Worm (Caenorhabditis elegans): ENCODE measurements around the gene 2L52.1.

2L52.1 gene

DNA sequence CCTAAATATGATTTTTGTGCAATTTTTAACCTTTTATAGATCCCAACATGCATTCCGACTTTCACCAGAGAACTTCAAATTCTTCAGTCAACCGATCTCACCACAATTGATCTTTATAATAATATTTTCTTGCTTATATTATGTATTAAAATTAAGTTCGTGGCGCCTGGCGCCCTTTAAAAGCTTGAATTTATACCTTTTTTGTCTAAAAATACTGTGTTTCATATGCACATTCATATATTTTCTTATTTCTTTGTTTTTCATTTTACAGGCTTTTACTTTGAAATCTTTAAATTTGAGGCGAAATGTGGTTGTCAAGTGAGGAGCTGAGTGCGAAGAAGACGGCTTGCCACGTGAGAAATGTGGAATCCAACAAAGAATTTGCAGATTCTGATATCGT is 43.1 kb downstream of the 2L52.1 start, which contains the start of gene rpoa-49:
TSS of gene rpoa-49 (plus strand) at position 301 of the 400 bp plus-strand sequence.
- TF ChIP-seq elt-2 (tag; optimal IDR thresholded peaks at IDR 0.05) (no peak), ceh-45 (GFP tag; IDR thresholded peaks at IDR 0.05) (no peak), Y22D7AL.16 (tag; optimal IDR thresholded peaks at IDR 0.05) (no peak), hlh-8 (tag; optimal IDR thresholded peaks at IDR 0.05) (no peak), dve-1 (tag; optimal IDR thresholded peaks at IDR 0.05) (no peak)

DNA sequence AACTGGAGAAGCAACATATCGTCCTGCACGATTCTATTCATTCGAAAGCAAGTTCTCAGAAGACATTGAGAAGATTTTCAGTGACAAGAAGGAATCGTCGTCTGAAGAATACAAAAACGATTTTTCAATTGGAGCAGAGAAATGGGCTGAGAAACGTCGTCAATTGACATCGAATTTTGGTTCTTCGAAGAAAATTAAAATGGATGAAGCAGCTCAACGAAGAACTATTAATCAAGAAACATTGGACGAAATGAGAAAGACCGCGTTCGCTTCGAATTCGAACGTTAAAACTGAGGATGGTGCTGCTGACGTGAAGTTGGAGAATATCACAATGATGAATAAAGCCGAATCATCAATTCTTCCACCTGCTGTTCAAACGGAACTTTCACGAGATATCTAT is 44.5 kb downstream of the 2L52.1 start, which contains the start of gene rpt-4:
TSS of gene rpt-4 (minus strand) at position 101 of the 400 bp plus-strand sequence.
- no peak for TF ChIP-seq pqm-1 (tag; optimal IDR thresholded peaks at IDR 0.05)
- no peak for TF ChIP-seq ets-4 (tag; optimal IDR thresholded peaks at IDR 0.05)
- no peak for TF ChIP-seq C38D4.7 (GFP tag; optimal IDR thresholded peaks at IDR 0.05)
- TF ChIP-seq nhr-232 (tag; optimal IDR thresholded peaks at IDR 0.05): no peak
- no peak for TF ChIP-seq hlh-13 (GFP tag; optimal IDR thresholded peaks at IDR 0.05)
- no peak for TF ChIP-seq ttx-3 (tag; optimal IDR thresholded peaks at IDR 0.05)
- TF ChIP-seq Y22D7AL.16 (tag; optimal IDR thresholded peaks at IDR 0.05): no peak
- TF ChIP-seq pha-4 (tag; optimal IDR thresholded peaks at IDR 0.05): no peak
- no peak for TF ChIP-seq ceh-34 (tag; optimal IDR thresholded peaks at IDR 0.05)
- no peak for TF ChIP-seq ama-1 (optimal IDR thresholded peaks at IDR 0.05)
- no peak for TF ChIP-seq ref-2 (tag; optimal IDR thresholded peaks at IDR 0.05)
- no peak for TF ChIP-seq elt-2 (tag; optimal IDR thresholded peaks at IDR 0.05)
- no peak for TF ChIP-seq lim-6 (tag; optimal IDR thresholded peaks at IDR 0.05)
- no peak for TF ChIP-seq sox-2 (GFP tag; IDR thresholded peaks at IDR 0.05)
- no peak for TF ChIP-seq ceh-22 (tag; optimal IDR thresholded peaks at IDR 0.05)
- no peak for TF ChIP-seq ceh-6 (GFP tag; optimal IDR thresholded peaks at IDR 0.05)

DNA sequence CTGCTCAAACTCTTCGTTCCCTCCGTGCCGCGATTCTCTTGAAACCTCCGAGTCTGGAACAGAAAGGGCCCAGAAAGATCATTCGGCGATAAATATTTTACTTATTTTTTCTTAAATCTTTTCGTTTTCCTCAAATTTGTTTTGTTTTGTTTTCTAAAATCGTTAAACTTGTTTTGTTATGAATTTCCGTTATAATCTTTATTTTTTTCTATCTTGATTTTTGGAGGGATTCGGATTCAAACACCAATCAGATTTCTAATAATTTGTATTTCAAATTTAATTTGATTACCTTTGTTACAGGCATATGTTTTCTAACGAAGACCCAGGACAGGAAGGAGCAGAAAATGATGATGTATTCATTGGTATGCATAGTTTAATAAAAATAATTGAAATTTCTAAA is 45.6 kb downstream of the 2L52.1 start, which contains the start of gene C23H3.5:
TSS of gene C23H3.5 (plus strand) at position 301 of the 400 bp plus-strand sequence.
- TF ChIP-seq dmd-4 (tag; optimal IDR thresholded peaks at IDR 0.05; ENCODE audit: borderline replicate concordance): no peak
- no peak for TF ChIP-seq eyg-1 (tag; optimal IDR thresholded peaks at IDR 0.05)
- TF ChIP-seq ceh-34 (tag; optimal IDR thresholded peaks at IDR 0.05): no peak
- no peak for TF ChIP-seq ceh-48 (tag; optimal IDR thresholded peaks at IDR 0.05)
- TF ChIP-seq ceh-14 (tag; optimal IDR thresholded peaks at IDR 0.05): no peak
- TF ChIP-seq ttx-3 (tag; optimal IDR thresholded peaks at IDR 0.05): no peak
- TF ChIP-seq elt-4 (tag; optimal IDR thresholded peaks at IDR 0.05): no peak
- TF ChIP-seq nfya-1 (tag; optimal IDR thresholded peaks at IDR 0.05): no peak
- TF ChIP-seq pha-4 (tag; optimal IDR thresholded peaks at IDR 0.05): no peak
- no peak for TF ChIP-seq dve-1 (tag; optimal IDR thresholded peaks at IDR 0.05)
- TF ChIP-seq unc-55 (GFP tag; optimal IDR thresholded peaks at IDR 0.05): no peak

DNA sequence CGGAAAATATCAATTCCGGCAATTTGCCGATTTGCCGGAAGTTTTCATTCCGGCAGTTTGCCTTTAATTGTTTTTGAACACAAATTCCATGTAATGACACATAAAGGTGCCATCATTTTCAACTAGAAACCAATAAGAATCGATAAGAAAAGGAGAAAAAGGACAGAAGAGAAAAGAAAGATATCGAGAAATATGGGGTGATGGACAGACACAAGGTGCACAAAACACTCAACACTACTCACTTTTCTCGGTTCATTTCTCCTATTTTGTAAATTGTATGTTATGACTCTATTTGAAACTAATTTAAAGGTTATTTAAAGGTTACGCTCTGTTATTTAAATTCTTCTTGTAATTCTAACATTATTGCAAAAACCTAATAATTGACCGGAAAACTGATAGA is 49.2 kb downstream of the 2L52.1 start:
- TF ChIP-seq hlh-8 (tag; optimal IDR thresholded peaks at IDR 0.05): no peak
- TF ChIP-seq elt-2 (tag; optimal IDR thresholded peaks at IDR 0.05): peak; percentile 4
- TF ChIP-seq dve-1 (tag; optimal IDR thresholded peaks at IDR 0.05): no peak
- TF ChIP-seq ceh-2 (tag; optimal IDR thresholded peaks at IDR 0.05): no peak
- no peak for TF ChIP-seq ceh-34 (tag; optimal IDR thresholded peaks at IDR 0.05)

DNA sequence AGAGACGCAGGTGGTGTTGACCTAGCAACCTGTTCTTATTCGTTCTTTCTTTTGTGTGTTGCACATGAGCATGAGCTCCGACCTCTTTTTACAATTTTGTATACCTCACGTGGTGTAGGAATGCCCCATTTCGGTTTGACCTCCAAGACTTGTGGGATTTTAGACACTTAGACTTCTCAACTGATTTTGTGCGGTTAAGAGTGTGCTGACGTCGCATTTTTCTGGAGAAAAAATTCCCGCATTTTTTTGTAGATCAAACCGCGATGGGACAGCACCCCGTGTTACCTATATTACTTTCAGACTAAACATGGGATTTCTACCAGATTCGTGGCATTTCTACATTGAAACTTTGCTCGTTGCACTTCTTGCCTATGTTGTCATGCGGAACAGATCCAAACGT is 49.7 kb downstream of the 2L52.1 start, which contains the start of gene sptl-1:
TSS of gene sptl-1 (plus strand) at position 301 of the 400 bp plus-strand sequence.
- TF ChIP-seq sox-2 (GFP tag; IDR thresholded peaks at IDR 0.05) (no peak), ceh-14 (tag; optimal IDR thresholded peaks at IDR 0.05) (no peak), pag-3 (tag; optimal IDR thresholded peaks at IDR 0.05; ENCODE audit: borderline replicate concordance) (no peak), unc-3 (GFP tag; conservative IDR thresholded peaks at IDR 0.05) (no peak), unc-3 (tag; optimal IDR thresholded peaks at IDR 0.05) (no peak), ceh-34 (tag; optimal IDR thresholded peaks at IDR 0.05) (no peak)

All from whole organism, late embryonic.